Fruit fly (Drosophila melanogaster) whole organism, embryonic: Measurements from ENCODE around the gene aqz.

Source experiments
- CG1832 ChIP-seq: fragments of 200-800 bp; sonication (Bioruptor generic); optimal IDR thresholded peaks from 2 replicates; lab custom pipeline; 2017; ENCODE audit warnings: missing biosample characterization, mild to moderate bottlenecking, missing genetic modification characterization, inconsistent platforms
- CG32532 ChIP-seq: fragments of 200-800 bp; sonication (Bioruptor generic); IDR thresholded peaks from 2 replicates; pipeline ENCODE4 v1.3.6; 2022; ENCODE audit warnings: missing biosample characterization, missing genetic modification characterization
- Ets97D ChIP-seq: fragments of 200-800 bp; sonication (Bioruptor generic); optimal IDR thresholded peaks from 3 replicates; lab custom pipeline; 2016; ENCODE audit warnings: missing biosample characterization, missing genetic modification characterization
- Fer3 ChIP-seq: fragments of 200-800 bp; sonication (Bioruptor generic); optimal IDR thresholded peaks from 2 replicates; lab custom pipeline; 2018; ENCODE audit warnings: missing biosample characterization, mild to moderate bottlenecking, missing genetic modification characterization, moderate library complexity
- H2.0 ChIP-seq: fragments of 200-800 bp; sonication (Bioruptor generic); IDR thresholded peaks from 2 replicates; pipeline ENCODE4 v1.3.6; 2022; ENCODE audit warnings: missing biosample characterization, missing genetic modification characterization
- HmgZ ChIP-seq: fragments of 200-800 bp; sonication (Bioruptor generic); optimal IDR thresholded peaks from 2 replicates; lab custom pipeline; 2018; ENCODE audit warnings: missing biosample characterization, mild to moderate bottlenecking, missing genetic modification characterization
- Jarid2 ChIP-seq: fragments of 200-800 bp; sonication (Bioruptor generic); optimal IDR thresholded peaks from 3 replicates; lab custom pipeline; 2017; ENCODE audit warnings: mild to moderate bottlenecking, missing biosample characterization, missing genetic modification reagents, missing genetic modification characterization
- Nf-YB ChIP-seq: fragments of 200-800 bp; sonication (Bioruptor generic); optimal IDR thresholded peaks from 3 replicates; lab custom pipeline; 2019; ENCODE audit warnings: missing biosample characterization, mild to moderate bottlenecking, missing genetic modification characterization, moderate library complexity
- klu ChIP-seq: fragments of 200-800 bp; sonication (Bioruptor generic); IDR thresholded peaks from 2 replicates; pipeline ENCODE4 v1.3.6; 2022; ENCODE audit warnings: missing biosample characterization, missing genetic modification characterization
- pros ChIP-seq: fragments of 200-800 bp; sonication (Bioruptor generic); optimal IDR thresholded peaks from 3 replicates; lab custom pipeline; 2019; ENCODE audit warnings: missing biosample characterization, mild to moderate bottlenecking, missing genetic modification characterization, moderate library complexity

DNA sequence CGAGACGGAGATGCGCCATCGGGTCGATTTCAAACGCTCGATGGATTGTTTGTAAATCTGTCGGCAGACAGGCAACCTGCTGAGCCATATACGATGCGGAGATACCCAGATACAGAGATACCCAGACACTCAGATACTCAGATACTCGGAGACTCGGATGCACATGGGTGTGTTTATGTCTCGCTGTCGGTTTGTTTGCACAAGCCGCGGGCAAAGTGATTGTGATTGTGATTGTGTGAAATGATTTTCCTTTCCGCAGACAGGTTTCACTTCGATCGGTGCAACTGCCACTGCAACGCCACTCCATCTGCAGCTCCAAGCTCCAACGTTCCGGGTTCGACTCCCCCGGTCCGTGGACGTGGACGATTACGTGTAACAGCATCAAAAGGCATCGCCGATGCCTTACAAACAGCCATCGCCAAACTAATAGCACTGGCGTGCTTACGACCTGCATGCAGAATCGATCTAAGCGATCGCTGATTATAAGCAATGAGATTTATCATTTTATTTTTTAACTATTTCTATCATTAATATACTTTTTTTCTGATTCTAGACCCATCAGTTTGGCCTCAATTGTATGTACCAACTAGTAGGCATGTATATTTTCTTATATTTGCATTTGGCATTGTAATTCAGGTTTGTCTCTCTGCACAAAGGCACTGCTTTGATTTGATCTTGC, 31.6 kb downstream of the aqz start:
- TF ChIP-seq Fer3 (tag; lab: Kevin White, UChicago) = no peak
- peak; percentile 72 for TF ChIP-seq H2.0 (GFP tag; lab: Robert Waterston, UW)
- no peak for TF ChIP-seq Ets97D
- no peak for TF ChIP-seq klu (GFP tag; lab: Robert Waterston, UW)
- no peak for TF ChIP-seq pros (GFP tag; lab: Kevin White, UChicago)
- peak; percentile 2 for TF ChIP-seq Jarid2 (GFP tag; lab: Kevin White, UChicago)
- no peak for TF ChIP-seq HmgZ
- TF ChIP-seq CG1832 = no peak
- peak; percentile 12 for TF ChIP-seq Nf-YB
- peak; percentile 55; the same call in 1 of the 2 replicates for TF ChIP-seq CG32532 (GFP tag; lab: Robert Waterston, UW)
